Fruit fly (Drosophila melanogaster) whole organism, embryonic: Measurements from ENCODE around the gene janA.

Experiments used
- CG11085 ChIP-seq: fragments of 200-800 bp; sonication (Bioruptor generic); IDR thresholded peaks from 2 replicates; pipeline ENCODE4 v1.3.6; 2022; ENCODE audit warnings: missing biosample characterization, missing genetic modification characterization
- CG12769 ChIP-seq: fragments of 200-800 bp; sonication (Bioruptor generic); optimal IDR thresholded peaks from 2 replicates; lab custom pipeline; 2019; ENCODE audit warnings: missing biosample characterization, mild to moderate bottlenecking, missing genetic modification characterization, moderate library complexity
- CG13624 ChIP-seq: fragments of 200-800 bp; sonication (Bioruptor generic); optimal IDR thresholded peaks from 2 replicates; lab custom pipeline; 2016; ENCODE audit warnings: missing biosample characterization, missing genetic modification characterization
- CG15601 ChIP-seq: fragments of 200-800 bp; sonication (Bioruptor generic); optimal IDR thresholded peaks from 3 replicates; lab custom pipeline; 2019; ENCODE audit warnings: missing biosample characterization, mild to moderate bottlenecking, missing genetic modification characterization, moderate library complexity
- CG17912 ChIP-seq: fragments of 200-800 bp; sonication (Bioruptor generic); optimal IDR thresholded peaks from 2 replicates; lab custom pipeline; 2018; ENCODE audit warnings: missing biosample characterization, mild to moderate bottlenecking, missing genetic modification characterization
- CG5953 ChIP-seq: fragments of 200-800 bp; sonication (Bioruptor generic); IDR thresholded peaks from 2 replicates; pipeline ENCODE4 v1.3.6; 2022; ENCODE audit warnings: missing biosample characterization, missing genetic modification characterization
- CG6813 ChIP-seq: fragments of 200-800 bp; sonication (Bioruptor generic); optimal IDR thresholded peaks from 2 replicates; lab custom pipeline; 2017; ENCODE audit warnings: missing biosample characterization, missing genetic modification characterization, mild to moderate bottlenecking, moderate library complexity, missing genetic modification reagents
- CG7786 ChIP-seq: fragments of 200-800 bp; sonication (Bioruptor generic); optimal IDR thresholded peaks from 2 replicates; lab custom pipeline; 2016; ENCODE audit warnings: missing biosample characterization, missing genetic modification characterization
- CrebB ChIP-seq: fragments of 200-800 bp; sonication (Bioruptor generic); optimal IDR thresholded peaks from 3 replicates; lab custom pipeline; 2018; ENCODE audit warnings: missing biosample characterization, mild to moderate bottlenecking, missing genetic modification characterization
- Doc3 ChIP-seq: fragments of 200-800 bp; sonication (Bioruptor generic); IDR thresholded peaks from 3 replicates; pipeline ENCODE4 v1.3.6; 2022; ENCODE audit warnings: missing biosample characterization, missing genetic modification characterization; ENCODE audit not compliant: partially characterized antibody
- Ets65A ChIP-seq: fragments of 200-800 bp; sonication (Bioruptor generic); peaks from one replicate; lab custom pipeline; 2016; ENCODE audit warnings: missing biosample characterization, missing genetic modification characterization
- Ets97D ChIP-seq: fragments of 200-800 bp; sonication (Bioruptor generic); optimal IDR thresholded peaks from 3 replicates; lab custom pipeline; 2016; ENCODE audit warnings: missing biosample characterization, missing genetic modification characterization
- Fer1 ChIP-seq: fragments of 200-800 bp; sonication (Bioruptor generic); optimal IDR thresholded peaks from 2 replicates; lab custom pipeline; 2017; ENCODE audit warnings: missing biosample characterization, mild to moderate bottlenecking, missing genetic modification characterization
- Fer3 ChIP-seq: fragments of 200-800 bp; sonication (Bioruptor generic); optimal IDR thresholded peaks from 2 replicates; lab custom pipeline; 2018; ENCODE audit warnings: missing biosample characterization, mild to moderate bottlenecking, missing genetic modification characterization, moderate library complexity
- HHEX ChIP-seq: fragments of 200-800 bp; sonication (Bioruptor generic); optimal IDR thresholded peaks from 3 replicates; lab custom pipeline; 2017; ENCODE audit warnings: missing biosample characterization, mild to moderate bottlenecking, missing genetic modification characterization, missing genetic modification reagents
- Hand ChIP-seq: fragments of 200-800 bp; sonication (Bioruptor generic); optimal IDR thresholded peaks from 2 replicates; lab custom pipeline; 2017; ENCODE audit warnings: mild to moderate bottlenecking, missing biosample characterization, missing genetic modification reagents, missing genetic modification characterization
- HmgD ChIP-seq: fragments of 200-800 bp; sonication (Bioruptor generic); optimal IDR thresholded peaks from 3 replicates; lab custom pipeline; 2016; ENCODE audit warnings: missing biosample characterization, missing genetic modification characterization
- HmgZ ChIP-seq: fragments of 200-800 bp; sonication (Bioruptor generic); optimal IDR thresholded peaks from 2 replicates; lab custom pipeline; 2018; ENCODE audit warnings: missing biosample characterization, mild to moderate bottlenecking, missing genetic modification characterization
- Hr3 ChIP-seq: fragments of 200-800 bp; sonication (Bioruptor generic); optimal IDR thresholded peaks from 3 replicates; lab custom pipeline; 2016; ENCODE audit warnings: missing biosample characterization, missing genetic modification characterization
- Oaz ChIP-seq: fragments of 200-800 bp; sonication (Bioruptor generic); IDR thresholded peaks from 2 replicates; pipeline ENCODE4 v1.3.6; 2022; ENCODE audit warnings: missing biosample characterization, missing genetic modification characterization
- Oli ChIP-seq: fragments of 200-800 bp; sonication (Bioruptor generic); optimal IDR thresholded peaks from 2 replicates; lab custom pipeline; 2018; ENCODE audit warnings: missing biosample characterization, mild to moderate bottlenecking, missing genetic modification characterization, moderate library complexity
- Ravus ChIP-seq: fragments of 200-800 bp; sonication (Bioruptor generic); IDR thresholded peaks from 2 replicates; pipeline ENCODE4 v1.3.6; 2022; ENCODE audit warnings: missing biosample characterization, missing genetic modification characterization
- Spps ChIP-seq: fragments of 200-800 bp; sonication (Bioruptor generic); optimal IDR thresholded peaks from 2 replicates; lab custom pipeline; 2018; ENCODE audit warnings: missing biosample characterization, mild to moderate bottlenecking, missing genetic modification characterization
- TFAM ChIP-seq: fragments of 200-800 bp; sonication (Bioruptor generic); optimal IDR thresholded peaks from 2 replicates; lab custom pipeline; 2017; ENCODE audit warnings: missing biosample characterization, missing genetic modification characterization, inconsistent platforms
- ab ChIP-seq: fragments of 200-800 bp; sonication (Bioruptor generic); optimal IDR thresholded peaks from 2 replicates; lab custom pipeline; 2016; ENCODE audit warnings: missing biosample characterization, missing genetic modification characterization
- br ChIP-seq: fragments of >200 bp; optimal IDR thresholded peaks from 2 replicates; lab custom pipeline; 2017
- cato ChIP-seq: fragments of 200-800 bp; sonication (Bioruptor generic); optimal IDR thresholded peaks from 2 replicates; lab custom pipeline; 2016; ENCODE audit warnings: missing biosample characterization, missing genetic modification characterization, borderline replicate concordance
- cg ChIP-seq: fragments of 200-800 bp; sonication (Bioruptor generic); optimal IDR thresholded peaks from 3 replicates; lab custom pipeline; 2019; ENCODE audit warnings: missing biosample characterization, mild to moderate bottlenecking, missing genetic modification characterization, moderate library complexity
- chinmo ChIP-seq: fragments of 200-800 bp; sonication (Bioruptor generic); IDR thresholded peaks from 4 replicates; pipeline ENCODE4 v1.3.6; 2022; ENCODE audit warnings: missing biosample characterization, missing genetic modification characterization; ENCODE audit not compliant: partially characterized antibody
- chm ChIP-seq: fragments of 200-800 bp; sonication (Bioruptor generic); IDR thresholded peaks from 2 replicates; pipeline ENCODE4 v1.3.6; 2022; ENCODE audit warnings: missing biosample characterization, missing genetic modification characterization
- croc ChIP-seq: fragments of 200-800 bp; sonication (Bioruptor generic); conservative IDR thresholded peaks from 3 replicates; pipeline ENCODE4 v1.3.6; 2022; ENCODE audit warnings: missing biosample characterization, missing genetic modification characterization
- da ChIP-seq: fragments of 200-800 bp; sonication (Bioruptor generic); optimal IDR thresholded peaks from 2 replicates; lab custom pipeline; 2016; ENCODE audit warnings: missing biosample characterization, missing genetic modification characterization
- esg ChIP-seq: fragments of 200-800 bp; sonication (Bioruptor generic); conservative IDR thresholded peaks from 2 replicates; pipeline ENCODE4 v1.3.6; 2022; ENCODE audit warnings: missing biosample characterization, missing genetic modification characterization
- hkb ChIP-seq, 2 experiments: fragments of 200-800 bp in 1 of 2; fragments of >200 bp in 1 of 2; sonication (Bioruptor generic) in 1 of 2; IDR thresholded peaks in 1 of 2; optimal IDR thresholded peaks in 1 of 2; 2 replicates each; pipeline versions ENCODE4 v1.3.6 to Lab custom; 2017 to 2022; ENCODE audit warnings: missing biosample characterization in 1 of 2, missing genetic modification characterization in 1 of 2
- jigr1 ChIP-seq: fragments of 200-800 bp; sonication (Bioruptor generic); IDR thresholded peaks from 3 replicates; pipeline ENCODE4 v1.3.6; 2022; ENCODE audit warnings: missing biosample characterization, missing genetic modification characterization
- lab ChIP-seq: fragments of 200-800 bp; sonication (Bioruptor generic); optimal IDR thresholded peaks from 3 replicates; lab custom pipeline; 2017; ENCODE audit warnings: missing biosample characterization, missing genetic modification characterization, mild to moderate bottlenecking, moderate library complexity, missing genetic modification reagents
- lov ChIP-seq, 2 experiments: fragments of 200-800 bp in 1 of 2; fragments of >200 bp in 1 of 2; sonication (Bioruptor generic) in 1 of 2; IDR thresholded peaks in 1 of 2; optimal IDR thresholded peaks in 1 of 2; 2 replicates in 1 of 2; 3 replicates in 1 of 2; pipeline versions ENCODE4 v1.3.6 to Lab custom; 2017 to 2022; ENCODE audit warnings: missing biosample characterization in 1 of 2, missing genetic modification characterization in 1 of 2
- pum ChIP-seq: fragments of 200-800 bp; sonication (Bioruptor generic); optimal IDR thresholded peaks from 2 replicates; lab custom pipeline; 2016; ENCODE audit warnings: missing biosample characterization, missing genetic modification characterization
- ranshi ChIP-seq: fragments of 200-800 bp; sonication (Bioruptor generic); IDR thresholded peaks from 2 replicates; pipeline ENCODE4 v1.3.6; 2022; ENCODE audit warnings: missing biosample characterization, missing genetic modification characterization
- repo ChIP-seq: fragments of 200-800 bp; sonication (Bioruptor generic); optimal IDR thresholded peaks from 2 replicates; lab custom pipeline; 2016; ENCODE audit warnings: missing biosample characterization, missing genetic modification characterization
- rib ChIP-seq: fragments of 200-800 bp; sonication (Bioruptor generic); IDR thresholded peaks from 2 replicates; pipeline ENCODE4 v1.3.6; 2022; ENCODE audit warnings: missing biosample characterization, missing genetic modification characterization
- sd ChIP-seq: fragments of 200-800 bp; sonication (Bioruptor generic); optimal IDR thresholded peaks from 3 replicates; lab custom pipeline; 2018; ENCODE audit warnings: missing biosample characterization, mild to moderate bottlenecking, missing genetic modification characterization, moderate library complexity
- seq ChIP-seq: fragments of 200-800 bp; sonication (Bioruptor generic); IDR thresholded peaks from 2 replicates; pipeline ENCODE4 v1.3.6; 2022; ENCODE audit warnings: missing biosample characterization, missing genetic modification characterization
- slou ChIP-seq: fragments of 200-800 bp; sonication (Bioruptor generic); optimal IDR thresholded peaks from 3 replicates; lab custom pipeline; 2016; ENCODE audit warnings: missing biosample characterization, missing genetic modification characterization
- tio ChIP-seq: fragments of 200-800 bp; sonication (Bioruptor generic); optimal IDR thresholded peaks from 2 replicates; lab custom pipeline; 2017; ENCODE audit warnings: missing biosample characterization, missing genetic modification characterization, inconsistent platforms
- usp ChIP-seq: fragments of >200 bp; optimal IDR thresholded peaks from 2 replicates; lab custom pipeline; 2017; ENCODE audit warnings: missing biosample characterization, missing genetic modification characterization
- zen ChIP-seq: fragments of 200-800 bp; sonication (Bioruptor generic); optimal IDR thresholded peaks from 3 replicates; lab custom pipeline; 2018; ENCODE audit warnings: missing biosample characterization, mild to moderate bottlenecking, missing genetic modification characterization, moderate library complexity
- zfh1 ChIP-seq: fragments of 200-800 bp; sonication (Bioruptor generic); IDR thresholded peaks from 3 replicates; pipeline ENCODE4 v1.3.6; 2022; ENCODE audit warnings: missing biosample characterization, missing genetic modification characterization

Gene janA

dm6 chr3R:30021559-30022451, 17.5 kb downstream of the janA start, which contains the start of gene Mgat2 (continued):
- TF ChIP-seq croc (GFP tag; lab: Robert Waterston, UW) (no peak), esg (GFP tag; lab: Robert Waterston, UW) (no peak), Oli (no peak), slou (GFP tag; lab: Kevin White, UChicago) (no peak), CG7786 (GFP tag; lab: Kevin White, UChicago) (no peak), HHEX (GFP tag; lab: Kevin White, UChicago) (peak; percentile 18), zen (tag; lab: Kevin White, UChicago) (no peak), da (peak; percentile 23), TFAM (GFP tag; lab: Kevin White, UChicago) (no peak), ranshi (GFP tag; lab: Robert Waterston, UW) (no peak; the same call in 1 of the 2 replicates), CG6813 (GFP tag; lab: Kevin White, UChicago) (peak; percentile 55), Ravus (no peak), seq (GFP tag; lab: Robert Waterston, UW) (no peak), CG13624 (GFP tag; lab: Kevin White, UChicago) (peak; percentile 11), hkb (optimal IDR thresholded peaks at IDR 0.05; lab: Kevin White, UChicago) (no peak), hkb (GFP tag; IDR thresholded peaks at IDR 0.05; lab: Robert Waterston, UW) (peak; percentile 60; the same call in 1 of the 2 replicates), jigr1 (no peak), Fer1 (peak; percentile 74), Ets65A (GFP tag; lab: Kevin White, UChicago) (peak; percentile 87), chinmo (GFP tag; lab: Robert Waterston, UW) (peak; percentile 97), ab (GFP tag; lab: Kevin White, UChicago) (no peak), CG17912 (GFP tag; lab: Kevin White, UChicago) (no peak), sd (tag; lab: Kevin White, UChicago) (peak; percentile 82), CG11085 (no peak), br (no peak), pum (GFP tag; lab: Kevin White, UChicago) (no peak), zfh1 (GFP tag; lab: Robert Waterston, UW) (0 out of 3 replicates have a peak, but pooled peaks have one; percentile 33), CG15601 (tag; lab: Kevin White, UChicago) (peak; percentile 71), Hand (peak; percentile 31), CrebB (tag; lab: Kevin White, UChicago) (peak; percentile 47), cato (GFP tag; lab: Kevin White, UChicago) (no peak), Spps (tag; lab: Kevin White, UChicago) (peak; percentile 63), HmgD (GFP tag; lab: Kevin White, UChicago) (peak; percentile 51), Oaz (GFP tag; lab: Robert Waterston, UW) (no peak), cg (GFP tag; lab: Kevin White, UChicago) (peak; percentile 96), Ets97D (GFP tag; lab: Kevin White, UChicago) (no peak), HmgZ (peak; percentile 69), CG5953 (no peak), lab (peak; percentile 56), tio (no peak), rib (GFP tag; lab: Robert Waterston, UW) (peak; percentile 62; the same call in 1 of the 2 replicates), usp (GFP tag; lab: Kevin White, UChicago) (no peak), Hr3 (GFP tag; lab: Kevin White, UChicago) (no peak), chm (GFP tag; lab: Robert Waterston, UW) (peak; percentile 83), Doc3 (GFP tag; lab: Robert Waterston, UW) (peak; percentile 94), repo (GFP tag; lab: Kevin White, UChicago) (no peak), CG12769 (tag; lab: Kevin White, UChicago) (peak; percentile 95), lov (optimal IDR thresholded peaks at IDR 0.05; lab: Kevin White, UChicago) (no peak), lov (GFP tag; IDR thresholded peaks at IDR 0.05; lab: Robert Waterston, UW) (0 out of 3 replicates have a peak, but pooled peaks have one; percentile 29), Fer3 (peak; percentile 15)
